Worm (Caenorhabditis elegans) whole organism, mixed stage, embryonic: ENCODE data around the gene egl-6.

Source experiments
- lsy-2 ChIP-seq: fragments of 150-350 bp; optimal IDR thresholded peaks from 2 replicates; lab custom pipeline; 2014; ENCODE audit warnings: missing biosample characterization, missing genetic modification characterization
- nhr-28 ChIP-seq: fragments of 150-350 bp; optimal IDR thresholded peaks from 2 replicates; lab custom pipeline; 2014; ENCODE audit warnings: missing biosample characterization, missing genetic modification characterization
- pha-4 ChIP-seq: fragments of 150-350 bp; optimal IDR thresholded peaks from 2 replicates; lab custom pipeline; 2018; ENCODE audit warnings: missing biosample characterization, missing genetic modification reagents, missing genetic modification characterization

- no peak for TF ChIP-seq nhr-28
- no peak for TF ChIP-seq pha-4 (tag; lab: Kevin White, UChicago)
- no peak for TF ChIP-seq lsy-2 (tag; lab: Kevin White, UChicago)
These were observed 2.0 kb downstream of the egl-6 start for ce11 chrX:5932923-5933322.
